Worm (Caenorhabditis elegans) whole organism, dauer: ENCODE measurements around the gene W03G11.3.

Experiments
- unc-62 ChIP-seq: sonication (generic microtip); optimal IDR thresholded peaks from 2 replicates; lab custom pipeline; 2017; ENCODE audit warnings: missing biosample characterization, missing genetic modification reagents, missing genetic modification characterization

The W03G11.3 gene

ce11 chrX:12103712-12104111, at the start of gene W03G11.3:
W03G11.3 (minus strand) TSS chrX:12103812.
- no peak for TF ChIP-seq unc-62

- TF ChIP-seq unc-62, result no peak
These were observed 46.1 kb upstream of the W03G11.3 start, which contains the start of gene znf-474 for ce11 chrX:12149638-12150137. znf-474 (plus strand) TSS chrX:12149924.

ce11 chrX:12146453-12147085, 43.0 kb upstream of the W03G11.3 start, which contains the start of gene pycr-1:
pycr-1 (plus strand) TSS chrX:12146832.
- TF ChIP-seq unc-62, result no peak

- no peak for TF ChIP-seq unc-62
These were observed 42.3 kb upstream of the W03G11.3 start for ce11 chrX:12145919-12146318.

ce11 chrX:12143693-12144092, 40.1 kb upstream of the W03G11.3 start, which contains the start of gene M153.5:
M153.5 (plus strand) TSS chrX:12143993.
- TF ChIP-seq unc-62, result no peak

- TF ChIP-seq unc-62, result no peak
These were observed 39.0 kb upstream of the W03G11.3 start, which contains the start of gene M153.3 for ce11 chrX:12142569-12142968. M153.3 (plus strand) TSS chrX:12142869.

DNA sequence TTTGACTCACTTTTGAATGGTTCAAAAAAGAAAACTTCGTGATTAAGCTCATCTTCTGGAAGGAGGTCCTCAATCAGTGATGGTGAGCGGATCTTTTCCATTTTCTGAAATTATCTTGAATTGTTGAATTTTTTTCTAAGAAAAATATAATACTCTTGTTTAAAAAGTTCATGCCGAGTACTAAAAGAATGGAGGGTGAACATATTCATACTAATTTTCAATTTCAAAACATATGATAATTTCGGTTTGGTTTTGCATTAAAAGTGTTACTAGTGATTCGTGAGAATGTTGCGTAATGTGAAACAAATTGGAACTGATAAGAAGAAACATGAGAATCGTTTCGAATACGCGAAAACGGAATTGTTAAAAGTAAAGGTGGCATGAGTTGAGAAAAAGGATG, 37.4 kb upstream of the W03G11.3 start, which contains the start of gene lyst-1:
lyst-1 (minus strand) TSS at position 101 of the 400 bp plus-strand sequence.
- no peak for TF ChIP-seq unc-62

DNA sequence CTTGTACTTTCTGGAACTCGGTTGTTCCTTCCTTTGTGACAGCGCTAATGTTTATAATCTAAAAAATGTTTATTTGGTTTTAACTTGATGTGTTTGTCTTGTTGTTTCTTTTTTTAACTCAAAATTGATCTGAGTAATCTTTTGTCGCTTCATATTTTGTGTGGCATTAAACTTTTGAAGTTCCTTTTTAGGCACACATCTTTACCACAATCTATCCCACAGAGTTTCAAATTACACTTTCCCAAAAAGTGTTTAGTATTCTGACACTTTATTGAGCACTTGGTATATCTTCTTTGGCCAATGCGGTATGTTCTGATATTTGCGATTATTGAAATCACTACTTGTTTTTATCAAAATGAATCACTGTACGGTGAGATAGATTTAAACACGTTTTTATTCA, 21.7 kb upstream of the W03G11.3 start, which contains the start of gene lgc-18:
lgc-18 (plus strand) TSS at position 301 of the 400 bp plus-strand sequence.
- no peak for TF ChIP-seq unc-62

DNA sequence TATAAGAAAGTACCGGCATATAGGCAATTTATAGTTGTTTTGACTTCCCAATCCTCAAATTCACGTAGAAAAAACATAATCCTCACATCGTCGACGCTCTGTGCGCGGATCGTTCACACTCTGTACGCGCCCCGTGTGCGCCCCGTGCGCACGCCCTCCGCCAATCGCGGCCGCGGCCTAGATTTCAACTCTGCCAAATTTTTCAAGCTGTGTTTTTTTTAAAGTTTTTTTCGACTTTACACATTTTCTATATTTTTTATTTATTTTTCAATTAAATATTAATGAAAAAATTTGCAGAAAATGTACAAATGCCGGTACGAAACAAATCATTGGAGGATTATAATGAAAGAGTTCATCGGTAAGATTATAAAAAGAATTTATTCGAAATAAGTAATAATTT, 19.5 kb upstream of the W03G11.3 start, which contains the start of gene T01H10.11:
T01H10.11 (plus strand) TSS at position 301 of the 400 bp plus-strand sequence.
- no peak for TF ChIP-seq unc-62

DNA sequence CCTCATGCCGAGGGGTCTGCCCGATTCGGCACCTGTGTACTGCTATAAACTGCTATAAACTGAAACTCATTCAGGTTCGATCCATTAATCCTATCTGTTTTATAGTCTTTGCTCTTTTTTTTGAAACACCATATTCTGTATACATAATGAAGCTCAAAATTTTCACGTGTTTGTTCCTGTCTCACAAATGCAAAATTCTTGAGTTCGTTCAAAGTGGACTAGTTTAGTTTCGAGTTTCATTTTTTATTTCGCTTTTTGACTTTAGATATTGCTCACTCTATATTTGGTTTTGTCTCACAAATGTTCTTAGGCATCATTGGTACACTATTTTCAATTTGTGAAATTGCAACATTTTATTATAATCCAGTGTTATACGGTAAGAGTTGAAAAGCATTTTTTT, 17.7 kb upstream of the W03G11.3 start, which contains the start of gene lgc-17:
lgc-17 (plus strand) TSS at position 301 of the 400 bp plus-strand sequence.
- TF ChIP-seq unc-62, result no peak

DNA sequence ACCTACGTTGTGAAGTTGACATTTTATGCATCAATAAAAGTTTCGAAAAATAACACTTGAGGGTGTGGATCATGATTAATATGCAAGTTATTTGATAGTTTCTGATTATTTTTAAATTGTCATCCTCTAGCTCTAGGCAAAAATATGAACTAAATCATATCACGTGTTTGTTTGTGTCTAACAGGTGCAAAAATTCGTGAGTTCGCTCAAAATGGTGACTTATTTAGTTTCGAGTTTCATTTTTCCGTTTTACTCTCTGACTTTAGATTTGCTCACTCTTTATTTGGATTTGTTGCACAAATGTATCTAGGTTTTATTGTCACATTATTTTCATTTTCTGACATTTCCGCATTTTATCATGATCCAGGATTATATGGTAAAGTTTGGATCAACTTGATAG, 14.7 kb upstream of the W03G11.3 start, which contains the start of gene lgc-16:
lgc-16 (plus strand) TSS at position 301 of the 400 bp plus-strand sequence.
- no peak for TF ChIP-seq unc-62

ce11 chrX:12114024-12114423, 10.4 kb upstream of the W03G11.3 start, which contains the start of gene lgc-15:
lgc-15 (plus strand) TSS chrX:12114324.
- no peak for TF ChIP-seq unc-62

DNA sequence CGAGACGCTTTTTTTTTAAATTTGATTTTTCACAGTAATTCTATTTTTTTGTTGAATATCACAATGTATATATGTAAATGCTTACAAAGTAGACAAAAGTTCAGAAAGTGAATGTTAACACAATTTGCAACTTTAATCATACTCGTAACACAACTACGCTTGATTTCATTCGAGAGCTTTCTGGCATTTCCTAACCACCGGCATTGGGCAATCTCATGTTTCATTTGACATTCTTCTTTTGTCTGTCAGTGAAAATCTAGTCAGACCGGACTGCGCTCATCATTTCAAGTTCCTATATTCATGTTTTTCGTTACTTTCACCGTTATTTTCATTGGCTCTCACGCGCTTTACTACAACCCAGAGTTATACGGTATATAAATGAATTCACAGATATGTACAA, 7.6 kb upstream of the W03G11.3 start, which contains the start of gene lgc-14:
lgc-14 (plus strand) TSS at position 301 of the 400 bp plus-strand sequence.
- no peak for TF ChIP-seq unc-62

ce11 chrX:12108517-12109216, 5.1 kb upstream of the W03G11.3 start, which contains the start of the genes W03G11.2 and lgc-13:
W03G11.2 (minus strand) TSS chrX:12108617.
lgc-13 (plus strand) TSS chrX:12109166.
- TF ChIP-seq unc-62, result no peak

- no peak for TF ChIP-seq unc-62
These were observed 2.4 kb upstream of the W03G11.3 start for ce11 chrX:12106004-12106403.

DNA sequence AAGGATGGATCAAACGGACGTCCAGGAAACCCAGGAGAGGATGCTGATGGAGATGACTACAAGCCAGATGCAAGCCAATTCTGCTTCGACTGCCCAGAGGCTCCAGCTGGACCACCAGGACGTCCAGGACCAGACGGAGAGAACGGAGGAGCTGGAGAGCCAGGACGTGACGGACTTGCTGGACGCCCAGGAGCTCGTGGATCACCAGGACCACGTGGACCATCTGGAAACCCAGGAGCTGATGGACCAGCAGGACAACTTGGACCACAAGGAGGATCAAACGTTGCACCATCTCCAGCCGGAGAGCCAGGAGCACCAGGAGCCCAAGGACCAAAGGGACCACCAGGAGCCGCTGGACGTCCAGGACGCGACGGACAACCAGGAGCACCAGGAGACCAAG, 1.8 kb upstream of the W03G11.3 start:
- TF ChIP-seq unc-62, result no peak

DNA sequence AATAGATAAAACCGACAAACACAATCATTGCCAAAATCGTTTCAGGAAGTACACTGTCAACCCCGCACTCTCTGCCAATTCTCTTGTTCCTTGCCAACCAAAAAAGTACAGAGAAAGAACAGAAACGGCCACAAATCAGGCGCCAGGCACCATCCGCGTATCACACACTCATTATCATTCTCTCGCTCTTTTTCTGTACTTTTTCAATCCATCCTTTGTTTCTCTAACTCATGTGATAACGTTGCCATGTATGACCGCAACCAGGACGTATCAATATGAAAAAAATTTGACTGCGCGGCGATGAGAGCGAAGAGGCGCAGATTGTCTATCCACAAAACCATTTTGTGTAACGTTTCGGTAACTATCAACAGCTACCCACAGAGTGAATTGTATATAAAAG, 1.0 kb upstream of the W03G11.3 start, which contains the start of gene col-181:
col-181 (plus strand) TSS at position 301 of the 400 bp plus-strand sequence.
- no peak for TF ChIP-seq unc-62
